Fruit fly (Drosophila melanogaster) whole organism, wandering third instar larva: ENCODE data around the gene CG9458.

Experiments
- Abd-B ChIP-seq: fragments of >200 bp; optimal IDR thresholded peaks from 2 replicates; lab custom pipeline; 2017; ENCODE audit warnings: missing biosample characterization, missing genetic modification characterization
- CG32264 ChIP-seq: fragments of 200-800 bp; sonication (Bioruptor generic); optimal IDR thresholded peaks from 2 replicates; lab custom pipeline; 2016; ENCODE audit warnings: missing biosample characterization, missing genetic modification characterization
- CrebA ChIP-seq: fragments of 200-800 bp; sonication (Bioruptor generic); optimal IDR thresholded peaks from 2 replicates; lab custom pipeline; 2016; ENCODE audit warnings: missing biosample characterization, mild to moderate bottlenecking, missing genetic modification characterization, borderline replicate concordance
- Dfd ChIP-seq: fragments of >200 bp; optimal IDR thresholded peaks from 2 replicates; lab custom pipeline; 2017; ENCODE audit warnings: missing biosample characterization, missing genetic modification characterization
- Dif ChIP-seq: fragments of 200-275, 200-300 bp; sonication (Bioruptor generic); optimal IDR thresholded peaks from 2 replicates; lab custom pipeline; 2018; ENCODE audit warnings: missing biosample characterization, missing genetic modification characterization; ENCODE audit not compliant: partially characterized antibody
- GATAd ChIP-seq: sonication (Bioruptor generic); optimal IDR thresholded peaks from 2 replicates; lab custom pipeline; 2016; ENCODE audit warnings: missing biosample characterization, missing genetic modification characterization
- HLH106 ChIP-seq: fragments of 200-800 bp; optimal IDR thresholded peaks from 3 replicates; lab custom pipeline; 2019; ENCODE audit warnings: missing biosample characterization, mild to moderate bottlenecking, missing genetic modification characterization, moderate library complexity
- Hnf4 ChIP-seq: fragments of 200-800 bp; sonication (Bioruptor generic); optimal IDR thresholded peaks from 2 replicates; lab custom pipeline; 2016; ENCODE audit warnings: missing biosample characterization, mild to moderate bottlenecking, missing genetic modification characterization
- Jra ChIP-seq: sonication (Bioruptor generic); optimal IDR thresholded peaks from 2 replicates; lab custom pipeline; 2016; ENCODE audit warnings: missing biosample characterization, missing genetic modification characterization
- Mio ChIP-seq: sonication (Bioruptor generic); optimal IDR thresholded peaks from 2 replicates; lab custom pipeline; 2016; ENCODE audit warnings: missing biosample characterization, missing genetic modification characterization
- N ChIP-seq: fragments of >200 bp; optimal IDR thresholded peaks from 2 replicates; lab custom pipeline; 2018; ENCODE audit warnings: missing biosample characterization, missing external identifiers, missing genetic modification characterization
- OdsH ChIP-seq: fragments of 200-800 bp; sonication (Bioruptor generic); optimal IDR thresholded peaks from 2 replicates; lab custom pipeline; 2016; ENCODE audit warnings: missing biosample characterization, mild to moderate bottlenecking, missing genetic modification characterization
- Sp1 ChIP-seq: fragments of 200-800 bp; sonication (Bioruptor generic); optimal IDR thresholded peaks from 3 replicates; lab custom pipeline; 2019; ENCODE audit warnings: missing biosample characterization, mild to moderate bottlenecking, missing genetic modification characterization, moderate library complexity
- Vsx2 ChIP-seq: fragments of 200-300, 225-300 bp; sonication (Bioruptor generic); optimal IDR thresholded peaks from 2 replicates; lab custom pipeline; 2018; ENCODE audit warnings: missing biosample characterization, missing genetic modification characterization; ENCODE audit not compliant: partially characterized antibody
- br ChIP-seq: fragments of 200-800 bp; sonication (Bioruptor generic); optimal IDR thresholded peaks from 2 replicates; lab custom pipeline; 2016; ENCODE audit warnings: missing biosample characterization, missing genetic modification characterization
- dmrt93B ChIP-seq: fragments of 200-800 bp; sonication (Bioruptor generic); optimal IDR thresholded peaks from 2 replicates; lab custom pipeline; 2018; ENCODE audit warnings: missing biosample characterization, mild to moderate bottlenecking, missing genetic modification characterization
- dsf ChIP-seq: sonication (Bioruptor generic); optimal IDR thresholded peaks from 2 replicates; lab custom pipeline; 2016; ENCODE audit warnings: missing biosample characterization, missing genetic modification characterization, borderline replicate concordance
- ey ChIP-seq: fragments of 200-800 bp; sonication (Bioruptor generic); optimal IDR thresholded peaks from 2 replicates; lab custom pipeline; 2016; ENCODE audit warnings: missing biosample characterization, missing genetic modification characterization
- foxo ChIP-seq, 2 experiments: fragments of 200-800 bp; sonication (Bioruptor generic); optimal IDR thresholded peaks; 2 replicates in 1 of 2; 3 replicates in 1 of 2; lab custom pipeline; 2016 to 2017; ENCODE audit warnings: missing biosample characterization in 2 of 2, missing genetic modification characterization in 2 of 2
- fru ChIP-seq: fragments of 200-800 bp; sonication (Bioruptor generic); optimal IDR thresholded peaks from 3 replicates; lab custom pipeline; 2016; ENCODE audit warnings: missing biosample characterization, mild to moderate bottlenecking, missing genetic modification characterization
- h ChIP-seq: fragments of 200-800 bp; sonication (Bioruptor generic); optimal IDR thresholded peaks from 3 replicates; lab custom pipeline; 2016; ENCODE audit warnings: missing biosample characterization, mild to moderate bottlenecking, missing genetic modification characterization
- jim ChIP-seq: fragments of 175-275, 200-325 bp; sonication (Bioruptor generic); optimal IDR thresholded peaks from 2 replicates; lab custom pipeline; 2016; ENCODE audit warnings: missing biosample characterization, mild to moderate bottlenecking, missing genetic modification characterization
- lola ChIP-seq: fragments of >200 bp; optimal IDR thresholded peaks from 2 replicates; lab custom pipeline; 2017; ENCODE audit warnings: missing biosample characterization, missing genetic modification characterization
- pan ChIP-seq: fragments of >200 bp; optimal IDR thresholded peaks from 2 replicates; lab custom pipeline; 2017
- psq ChIP-seq: fragments of 200-800 bp; sonication (Bioruptor generic); optimal IDR thresholded peaks from 3 replicates; lab custom pipeline; 2017; ENCODE audit warnings: missing biosample characterization, mild to moderate bottlenecking, missing genetic modification characterization, moderate library complexity
- rgr ChIP-seq: fragments of 200-800 bp; sonication (Bioruptor generic); optimal IDR thresholded peaks from 3 replicates; lab custom pipeline; 2016; ENCODE audit warnings: missing biosample characterization, mild to moderate bottlenecking, missing genetic modification characterization
- sage ChIP-seq: fragments of 200-800 bp; sonication (Bioruptor generic); optimal IDR thresholded peaks from 2 replicates; lab custom pipeline; 2016; ENCODE audit warnings: missing biosample characterization, mild to moderate bottlenecking, missing genetic modification characterization
- sv ChIP-seq: fragments of 200-800 bp; sonication (Bioruptor generic); optimal IDR thresholded peaks from 3 replicates; lab custom pipeline; 2016; ENCODE audit warnings: missing biosample characterization, missing genetic modification characterization
- tai ChIP-seq: sonication (Bioruptor generic); optimal IDR thresholded peaks from 2 replicates; lab custom pipeline; 2016; ENCODE audit warnings: missing biosample characterization, missing genetic modification characterization
- usp ChIP-seq: fragments of >200 bp; optimal IDR thresholded peaks from 2 replicates; lab custom pipeline; 2017; ENCODE audit warnings: missing biosample characterization, missing genetic modification characterization
- woc ChIP-seq: sonication (Bioruptor generic); optimal IDR thresholded peaks from 2 replicates; lab custom pipeline; 2016; ENCODE audit warnings: missing biosample characterization, mild to moderate bottlenecking, missing genetic modification characterization

Gene CG9458

dm6 chr3R:9823723-9824122 lies 4.0 kb upstream of the CG9458 start, which contains the start of gene CG34302:
Gene CG34302 (minus strand): TSS chr3R:9823823.
- TF ChIP-seq pan = no peak
- TF ChIP-seq GATAd (GFP tag; lab: Kevin White, UChicago) = no peak
- TF ChIP-seq dmrt93B (GFP tag; lab: Kevin White, UChicago) = no peak
- no peak for TF ChIP-seq Dif
- no peak for TF ChIP-seq ey (GFP tag; lab: Kevin White, UChicago)
- TF ChIP-seq foxo (GFP tag; optimal IDR thresholded peaks at IDR 0.05; lab: Kevin White, UChicago) = no peak
- TF ChIP-seq usp = no peak
- no peak for TF ChIP-seq fru (GFP tag; lab: Kevin White, UChicago)
- no peak for TF ChIP-seq psq (GFP tag; lab: Kevin White, UChicago)
- no peak for TF ChIP-seq OdsH (GFP tag; lab: Kevin White, UChicago)
- no peak for TF ChIP-seq sv
- TF ChIP-seq Mio = no peak
- TF ChIP-seq sage (GFP tag; lab: Kevin White, UChicago) = no peak
- TF ChIP-seq Jra (GFP tag; lab: Kevin White, UChicago) = no peak
- no peak for TF ChIP-seq Vsx2
- TF ChIP-seq HLH106 (tag; lab: Kevin White, UChicago) = no peak
- TF ChIP-seq dsf = no peak
- TF ChIP-seq Abd-B = no peak

DNA sequence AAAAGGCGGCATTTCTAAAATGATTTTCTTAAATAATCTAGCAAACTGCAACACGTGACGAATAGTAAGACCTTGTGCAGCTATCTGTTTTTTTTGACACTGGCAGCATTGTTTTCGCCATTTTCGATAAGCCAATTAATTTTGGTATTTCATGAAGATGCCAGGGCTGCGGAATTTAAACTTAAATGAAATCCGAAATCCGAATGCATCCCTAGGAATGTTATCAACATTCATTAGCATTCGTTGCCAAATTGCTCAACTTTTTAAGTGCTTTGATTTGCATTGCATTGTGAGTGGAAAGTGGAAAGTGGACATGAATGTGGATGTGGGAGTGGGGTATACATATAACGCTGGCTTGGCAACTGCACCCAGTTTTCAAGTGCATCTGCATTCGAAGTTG lies 1.4 kb upstream of the CG9458 start, which contains the start of gene CG42857:
CG42857 (minus strand) TSS at position 101 of the 400 bp plus-strand sequence.
- TF ChIP-seq Abd-B (no peak), lola (no peak)
- TF ChIP-seq, all 38 proteins: peak for 0

DNA sequence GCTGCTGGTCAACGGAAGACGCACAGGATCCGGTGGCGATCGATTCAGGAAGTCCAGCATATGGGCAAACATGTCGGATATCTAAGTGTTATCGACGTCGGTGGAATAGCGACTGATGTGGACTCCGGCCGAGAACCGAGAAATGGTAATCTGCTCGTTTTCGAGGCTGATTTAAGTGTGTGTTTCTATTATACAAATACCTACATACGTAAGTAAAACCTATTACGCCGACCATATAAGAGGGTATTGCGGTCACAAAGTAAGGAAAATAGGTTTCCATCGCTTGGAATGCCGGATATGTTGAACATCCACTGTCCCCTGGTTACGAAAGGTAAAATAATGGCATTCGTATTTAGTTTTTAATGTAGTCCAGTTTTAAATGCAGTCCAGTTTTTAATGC lies 1.4 kb downstream of the CG9458 start, which contains the start of gene CG9459:
CG9459 (minus strand) TSS at position 101 of the 400 bp plus-strand sequence.
- TF ChIP-seq Mio = no peak
- no peak for TF ChIP-seq woc (GFP tag; lab: Kevin White, UChicago)
- no peak for TF ChIP-seq dsf
- TF ChIP-seq fru (GFP tag; lab: Kevin White, UChicago) = no peak
- TF ChIP-seq Dif = no peak
- TF ChIP-seq Abd-B = no peak
- TF ChIP-seq ey (GFP tag; lab: Kevin White, UChicago) = no peak
- TF ChIP-seq jim (GFP tag; lab: Kevin White, UChicago) = no peak
- TF ChIP-seq N (GFP tag; lab: Kevin White, UChicago) = no peak
- TF ChIP-seq tai (GFP tag; lab: Kevin White, UChicago) = no peak
- TF ChIP-seq Sp1 (GFP tag; lab: Kevin White, UChicago) = no peak
- no peak for TF ChIP-seq HLH106 (tag; lab: Kevin White, UChicago)
- TF ChIP-seq Hnf4 (GFP tag; lab: Kevin White, UChicago) = no peak
- TF ChIP-seq psq (GFP tag; lab: Kevin White, UChicago) = no peak
- no peak for TF ChIP-seq br (GFP tag; lab: Kevin White, UChicago)

DNA sequence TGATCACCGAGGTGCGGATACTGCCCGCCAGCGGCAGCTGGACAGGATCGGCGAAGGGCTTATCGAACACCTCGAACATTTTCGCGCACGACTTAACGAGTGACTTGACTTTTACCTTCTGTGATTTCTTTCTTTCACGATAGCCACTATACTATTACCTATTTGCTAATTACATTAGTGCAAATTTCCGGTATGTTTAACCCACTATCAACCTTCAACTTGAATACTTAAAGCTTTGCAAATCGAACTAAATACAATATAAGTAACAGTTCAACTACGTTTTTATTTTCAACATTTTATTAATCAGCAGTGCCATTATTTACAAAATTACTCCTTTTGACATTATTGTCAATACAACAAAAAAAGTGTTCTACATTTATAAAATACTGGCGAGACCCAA lies 2.8 kb downstream of the CG9458 start, which contains the start of gene CG16904:
CG16904 (minus strand) TSS at position 101 of the 400 bp plus-strand sequence.
- TF ChIP-seq h (GFP tag; lab: Kevin White, UChicago) = no peak
- no peak for TF ChIP-seq CrebA
- no peak for TF ChIP-seq sv
- TF ChIP-seq GATAd (GFP tag; lab: Kevin White, UChicago) = no peak
- TF ChIP-seq rgr (GFP tag; lab: Kevin White, UChicago) = no peak
- no peak for TF ChIP-seq CG32264 (GFP tag; lab: Kevin White, UChicago)

DNA sequence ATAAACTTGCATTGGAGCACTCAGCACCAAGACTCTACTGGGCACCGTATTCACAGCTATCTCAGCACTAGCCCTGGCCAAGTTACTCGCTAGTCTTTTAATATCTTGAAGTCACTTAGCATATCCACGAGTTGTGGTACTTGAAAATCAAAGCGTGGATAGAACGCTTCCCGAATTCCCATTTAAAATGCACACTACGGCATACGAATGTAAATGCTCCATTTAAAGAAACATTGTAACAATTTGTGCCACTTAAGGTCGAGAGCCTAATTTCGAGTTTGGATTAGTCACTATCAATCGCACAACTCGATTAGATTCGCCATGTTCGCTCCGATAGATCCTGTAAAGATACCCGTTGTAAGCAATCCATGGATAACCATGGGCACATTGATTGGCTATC lies 5.8 kb downstream of the CG9458 start, which contains the start of gene eloF:
eloF (plus strand) TSS at position 301 of the 400 bp plus-strand sequence.
- TF ChIP-seq Sp1 (GFP tag; lab: Kevin White, UChicago) (no peak), sage (GFP tag; lab: Kevin White, UChicago) (no peak), br (GFP tag; lab: Kevin White, UChicago) (no peak)

dm6 chr3R:9812447-9812846 lies 7.2 kb downstream of the CG9458 start, which contains the start of gene CG8534:
Gene CG8534 (plus strand): TSS chr3R:9812747.
- TF ChIP-seq rgr (GFP tag; lab: Kevin White, UChicago) (no peak), Dfd (GFP tag; lab: Kevin White, UChicago) (no peak)
